Fruit fly (Drosophila melanogaster) S2 (cell line): ENCODE data around the gene CG8012.

Source experiments
- CG8478 ChIP-seq: fragments of >200 bp; optimal IDR thresholded peaks from 2 replicates; lab custom pipeline; 2018
- CTCF ChIP-seq, 2 experiments: fragments of >200 bp; optimal IDR thresholded peaks; 2 replicates each; lab custom pipeline; 2018

- TF ChIP-seq CTCF (optimal IDR thresholded peaks at IDR 0.05; lab: Kevin White, UChicago) (no peak), CG8478 (lab: Kevin White, UChicago) (no peak)
Observed at dm6 chr3L:8228924-8229323, 13.8 kb downstream of the CG8012 start, which contains the start of gene eIF4E3.
